Worm (Caenorhabditis elegans): ENCODE results near the gene Y66H1A.5.
A peak's percentile ranks its signal among the peaks of the same experiment; 100 is the strongest.

The Y66H1A.5 gene

DNA sequence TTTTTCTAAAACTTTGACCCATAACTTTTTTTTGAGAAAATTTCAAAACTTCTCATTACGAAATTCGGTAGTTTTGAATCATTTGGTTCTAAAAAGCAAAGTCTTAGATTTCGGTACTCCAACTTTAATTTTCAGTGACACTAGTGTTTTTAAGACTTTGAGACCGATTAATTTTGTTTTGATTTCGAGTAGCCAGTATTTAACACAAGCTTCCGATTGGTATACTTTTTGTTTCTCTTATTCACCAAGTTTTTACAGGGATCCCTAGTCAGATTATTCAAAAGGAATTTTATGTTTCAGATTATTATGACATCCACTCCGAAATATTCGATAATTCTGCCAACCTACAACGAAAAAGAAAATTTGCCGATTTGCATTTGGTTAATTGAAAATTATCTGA lies 16.4 kb upstream of the Y66H1A.5 start, which contains the start of gene dpm-1:
Gene dpm-1, plus strand, starts transcription at position 301 of the 400 bp plus-strand sequence.
- TF ChIP-seq hmbx-1 (tag; optimal IDR thresholded peaks at IDR 0.05) (no peak), flt-1 (GFP tag; IDR thresholded peaks at IDR 0.05) (no peak), tbx-11 (GFP tag; IDR thresholded peaks at IDR 0.05) (no peak), ceh-36 (tag; optimal IDR thresholded peaks at IDR 0.05) (no peak), ama-1 (optimal IDR thresholded peaks at IDR 0.05) (no peak), sea-1 (GFP tag; conservative IDR thresholded peaks at IDR 0.05) (no peak), scrt-1 (GFP tag; IDR thresholded peaks at IDR 0.05) (no peak), pes-1 (GFP tag; IDR thresholded peaks at IDR 0.05) (no peak), aly-1 (tag; optimal IDR thresholded peaks at IDR 0.05) (no peak), B0310.2 (tag; optimal IDR thresholded peaks at IDR 0.05) (no peak), ets-7 (tag; optimal IDR thresholded peaks at IDR 0.05) (no peak), hnd-1 (tag; optimal IDR thresholded peaks at IDR 0.05) (no peak), hmg-4 (GFP tag; optimal IDR thresholded peaks at IDR 0.05) (no peak), F13C5.2 (tag; optimal IDR thresholded peaks at IDR 0.05) (no peak), tra-4 (tag; optimal IDR thresholded peaks at IDR 0.05) (no peak), tbx-37 (GFP tag; conservative IDR thresholded peaks at IDR 0.05) (no peak), ceh-13 (GFP tag; optimal IDR thresholded peaks at IDR 0.05) (no peak)

DNA sequence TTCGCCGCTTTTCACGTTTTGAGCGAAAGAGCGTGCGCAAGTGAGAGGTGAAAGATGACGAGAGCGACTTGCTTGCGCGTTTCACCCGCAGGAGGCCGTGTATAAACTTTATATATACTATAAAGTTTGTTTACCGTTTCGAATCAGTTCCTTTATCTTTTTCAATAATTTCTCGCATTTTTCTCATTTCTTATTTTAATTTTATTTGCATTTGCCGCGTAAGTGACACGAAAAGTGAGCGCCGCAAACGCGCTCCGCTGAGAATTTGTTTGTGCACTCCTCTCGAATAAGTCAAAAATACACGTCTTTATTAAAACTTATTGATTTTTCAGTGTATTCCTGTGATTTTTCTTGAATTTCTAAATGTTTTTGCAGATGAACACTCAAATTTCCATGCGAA lies 14.7 kb upstream of the Y66H1A.5 start, which contains the start of gene mrpl-55:
Gene mrpl-55, plus strand, starts transcription at position 364 of the 400 bp plus-strand sequence.
- TF ChIP-seq ceh-13 (GFP tag; optimal IDR thresholded peaks at IDR 0.05) (no peak), B0310.2 (tag; optimal IDR thresholded peaks at IDR 0.05) (no peak), flt-1 (GFP tag; IDR thresholded peaks at IDR 0.05) (no peak), pes-1 (GFP tag; IDR thresholded peaks at IDR 0.05) (0 out of 2 replicates have a peak, but pooled peaks have one; percentile 26), F13C5.2 (tag; optimal IDR thresholded peaks at IDR 0.05) (peak; percentile 72), hmbx-1 (tag; optimal IDR thresholded peaks at IDR 0.05) (no peak), tbx-11 (GFP tag; IDR thresholded peaks at IDR 0.05) (no peak)

- TF ChIP-seq tra-4 (tag; optimal IDR thresholded peaks at IDR 0.05) = no peak
- TF ChIP-seq pes-1 (GFP tag; IDR thresholded peaks at IDR 0.05) = no peak
- no peak for TF ChIP-seq sea-1 (GFP tag; conservative IDR thresholded peaks at IDR 0.05)
- TF ChIP-seq ceh-13 (GFP tag; optimal IDR thresholded peaks at IDR 0.05) = no peak
- TF ChIP-seq B0310.2 (tag; optimal IDR thresholded peaks at IDR 0.05) = no peak
- no peak for TF ChIP-seq scrt-1 (GFP tag; IDR thresholded peaks at IDR 0.05)
- TF ChIP-seq aly-1 (tag; optimal IDR thresholded peaks at IDR 0.05) = no peak
- TF ChIP-seq ceh-36 (tag; optimal IDR thresholded peaks at IDR 0.05) = no peak
- no peak for TF ChIP-seq hmg-4 (GFP tag; optimal IDR thresholded peaks at IDR 0.05)
- TF ChIP-seq flt-1 (GFP tag; IDR thresholded peaks at IDR 0.05) = no peak
- no peak for TF ChIP-seq tbx-37 (GFP tag; conservative IDR thresholded peaks at IDR 0.05)
Measured at ce11 chrIV:440509-440908, 11.6 kb upstream of the Y66H1A.5 start, which contains the start of gene hum-8. Gene hum-8, minus strand, starts transcription at chrIV:440554.

ce11 chrIV:438384-438783 lies 9.5 kb upstream of the Y66H1A.5 start:
- TF ChIP-seq F13C5.2 (tag; optimal IDR thresholded peaks at IDR 0.05) = no peak
- TF ChIP-seq hnd-1 (tag; optimal IDR thresholded peaks at IDR 0.05) = no peak
- TF ChIP-seq sea-1 (GFP tag; conservative IDR thresholded peaks at IDR 0.05) = no peak
- no peak for TF ChIP-seq ceh-36 (tag; optimal IDR thresholded peaks at IDR 0.05)
- TF ChIP-seq tra-4 (tag; optimal IDR thresholded peaks at IDR 0.05) = no peak
- TF ChIP-seq flt-1 (GFP tag; IDR thresholded peaks at IDR 0.05) = no peak
- no peak for TF ChIP-seq hmbx-1 (tag; optimal IDR thresholded peaks at IDR 0.05)
- no peak for TF ChIP-seq ceh-13 (GFP tag; optimal IDR thresholded peaks at IDR 0.05)

DNA sequence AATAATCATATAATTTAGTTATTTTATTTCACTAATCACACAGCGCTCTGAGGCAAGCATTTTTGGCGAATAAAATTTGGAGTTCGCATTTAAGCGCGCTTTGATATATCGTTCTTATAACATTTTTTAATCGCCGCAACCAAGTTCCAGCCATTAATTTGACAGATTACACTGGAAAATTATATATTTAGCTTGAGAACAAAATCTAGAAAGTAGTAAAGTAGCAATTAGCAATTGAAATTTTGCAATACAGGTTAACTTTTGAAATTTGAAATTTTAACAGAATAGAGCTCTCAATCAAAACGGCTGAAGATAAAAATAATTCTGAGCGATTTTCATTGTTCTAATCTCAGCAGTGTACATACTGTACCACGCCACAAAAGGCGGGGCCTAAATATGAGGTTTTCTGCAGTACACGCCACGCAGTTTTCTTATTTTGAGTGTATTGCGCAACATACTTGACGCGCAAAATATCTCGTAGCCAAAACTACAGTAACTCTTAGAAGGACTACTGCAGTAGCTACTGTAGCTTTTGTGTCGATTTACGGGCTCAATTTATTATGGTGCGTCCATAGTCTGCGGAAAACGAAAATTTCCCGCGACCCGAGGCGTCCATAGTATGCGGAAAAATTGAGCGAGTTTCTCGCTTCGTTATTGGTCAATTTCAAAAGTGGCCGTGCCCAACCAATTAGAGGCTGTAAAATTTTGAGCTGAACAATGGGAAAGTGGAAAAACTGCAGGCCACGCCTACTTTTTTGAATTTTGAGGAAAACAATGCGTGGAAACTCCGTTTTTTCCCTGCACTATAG lies 1.6 kb downstream of the Y66H1A.5 start:
- no peak for TF ChIP-seq ets-7 (tag; optimal IDR thresholded peaks at IDR 0.05)
- TF ChIP-seq pes-1 (GFP tag; IDR thresholded peaks at IDR 0.05) = 0 out of 2 replicates have a peak, but pooled peaks have one; percentile 17

DNA sequence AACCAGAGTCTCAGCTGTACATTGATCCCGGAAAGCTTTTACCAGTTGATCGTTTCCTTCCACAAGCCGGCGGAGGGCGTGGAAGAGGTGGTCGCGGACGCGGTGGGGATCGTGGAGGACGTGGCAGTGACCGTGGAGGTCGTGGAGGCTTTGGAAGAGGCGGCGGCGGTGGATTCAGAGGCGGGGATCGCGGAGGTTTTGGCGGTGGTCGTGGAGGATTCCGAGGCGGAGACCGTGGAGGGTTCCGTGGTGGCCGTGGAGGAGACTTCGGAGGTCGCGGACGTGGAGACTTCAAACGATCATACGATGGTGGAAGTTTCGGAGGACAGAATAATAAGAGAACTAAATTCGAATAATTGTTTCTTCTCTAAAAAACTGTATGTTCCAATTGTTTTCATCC lies 2.3 kb downstream of the Y66H1A.5 start:
- TF ChIP-seq scrt-1 (GFP tag; IDR thresholded peaks at IDR 0.05) (no peak), sea-1 (GFP tag; conservative IDR thresholded peaks at IDR 0.05) (no peak)

ce11 chrIV:425995-426394 lies 2.9 kb downstream of the Y66H1A.5 start, which contains the start of gene garr-1:
Gene garr-1, plus strand, starts transcription at chrIV:426168.
- TF ChIP-seq hmg-4 (GFP tag; optimal IDR thresholded peaks at IDR 0.05) (no peak), hmbx-1 (tag; optimal IDR thresholded peaks at IDR 0.05) (no peak), hnd-1 (tag; optimal IDR thresholded peaks at IDR 0.05) (no peak), ceh-36 (tag; optimal IDR thresholded peaks at IDR 0.05) (no peak), ets-7 (tag; optimal IDR thresholded peaks at IDR 0.05) (no peak), ama-1 (optimal IDR thresholded peaks at IDR 0.05) (no peak), B0310.2 (tag; optimal IDR thresholded peaks at IDR 0.05) (no peak), aly-1 (tag; optimal IDR thresholded peaks at IDR 0.05) (no peak), sea-1 (GFP tag; conservative IDR thresholded peaks at IDR 0.05) (no peak), tbx-37 (GFP tag; conservative IDR thresholded peaks at IDR 0.05) (no peak), flt-1 (GFP tag; IDR thresholded peaks at IDR 0.05) (no peak), F13C5.2 (tag; optimal IDR thresholded peaks at IDR 0.05) (no peak), ceh-13 (GFP tag; optimal IDR thresholded peaks at IDR 0.05) (no peak), pes-1 (GFP tag; IDR thresholded peaks at IDR 0.05) (no peak), tra-4 (tag; optimal IDR thresholded peaks at IDR 0.05) (no peak), scrt-1 (GFP tag; IDR thresholded peaks at IDR 0.05) (no peak), tbx-11 (GFP tag; IDR thresholded peaks at IDR 0.05) (no peak)

DNA sequence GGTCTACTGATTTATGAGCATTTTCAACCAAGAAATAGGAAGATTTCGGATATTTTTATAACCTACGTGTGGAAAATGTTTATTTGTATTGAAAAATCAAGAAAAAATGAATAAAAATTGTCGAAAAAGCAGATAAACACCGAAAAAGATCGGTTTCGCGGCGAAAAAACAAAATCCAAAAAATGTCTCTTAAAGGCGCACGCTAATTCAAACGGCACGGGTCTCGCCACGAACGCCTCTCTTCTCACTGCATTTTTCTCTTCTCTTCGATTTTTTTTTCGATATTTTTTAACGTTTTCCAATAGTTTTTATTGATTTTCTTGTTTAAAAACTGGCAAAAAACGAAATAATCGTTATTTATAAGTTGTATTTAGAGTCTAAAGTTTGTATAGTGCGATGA lies 3.4 kb downstream of the Y66H1A.5 start:
- TF ChIP-seq hmbx-1 (tag; optimal IDR thresholded peaks at IDR 0.05) (no peak), F13C5.2 (tag; optimal IDR thresholded peaks at IDR 0.05) (no peak), ceh-13 (GFP tag; optimal IDR thresholded peaks at IDR 0.05) (no peak), hmg-4 (GFP tag; optimal IDR thresholded peaks at IDR 0.05) (no peak), sea-1 (GFP tag; conservative IDR thresholded peaks at IDR 0.05) (no peak), flt-1 (GFP tag; IDR thresholded peaks at IDR 0.05) (no peak), hnd-1 (tag; optimal IDR thresholded peaks at IDR 0.05) (no peak), tbx-11 (GFP tag; IDR thresholded peaks at IDR 0.05) (no peak), B0310.2 (tag; optimal IDR thresholded peaks at IDR 0.05) (no peak), tbx-37 (GFP tag; conservative IDR thresholded peaks at IDR 0.05) (no peak), ets-7 (tag; optimal IDR thresholded peaks at IDR 0.05) (no peak), tra-4 (tag; optimal IDR thresholded peaks at IDR 0.05) (no peak), scrt-1 (GFP tag; IDR thresholded peaks at IDR 0.05) (no peak), aly-1 (tag; optimal IDR thresholded peaks at IDR 0.05) (no peak), pes-1 (GFP tag; IDR thresholded peaks at IDR 0.05) (no peak), ama-1 (optimal IDR thresholded peaks at IDR 0.05) (no peak), ceh-36 (tag; optimal IDR thresholded peaks at IDR 0.05) (no peak)
